Fruit fly (Drosophila melanogaster) whole organism: ENCODE data around the gene CecC.

Experiments used
- CG8478 ChIP-seq: fragments of >200 bp; optimal IDR thresholded peaks from 2 replicates; lab custom pipeline; 2018; ENCODE audit warnings: inconsistent platforms
- usp ChIP-seq: fragments of >200 bp; optimal IDR thresholded peaks from 2 replicates; lab custom pipeline; 2017; ENCODE audit warnings: missing biosample characterization, missing genetic modification characterization, mixed read lengths

DNA sequence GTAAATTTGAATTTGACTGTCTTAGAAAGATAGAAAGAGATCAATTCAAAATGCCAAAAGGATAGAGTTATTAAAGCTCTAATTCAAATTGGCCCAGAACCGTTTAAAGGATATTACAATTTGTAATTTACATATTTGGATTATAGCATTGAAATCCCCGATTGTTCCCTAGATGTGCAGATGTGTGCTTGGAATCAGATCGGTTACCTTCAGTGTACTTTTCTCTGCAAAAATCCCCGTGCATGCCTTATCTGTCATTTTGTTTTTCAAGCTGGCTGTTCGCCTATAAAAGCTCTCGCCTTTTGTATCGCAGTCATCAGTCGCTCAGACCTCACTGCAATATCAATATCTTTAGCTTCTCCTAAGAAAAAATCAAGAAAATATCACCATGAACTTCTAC, 5.7 kb upstream of the CecC start, which contains the start of gene CecA1:
- no peak for TF ChIP-seq usp
- TF ChIP-seq CG8478: no peak
